Worm (Caenorhabditis elegans) whole organism, L2 larva: ENCODE data around the gene ttr-15.
A peak's percentile ranks its signal among the peaks of the same experiment; 100 is the strongest.

Source experiments
- R02D3.7 ChIP-seq: fragments of 150-350 bp; optimal IDR thresholded peaks from 2 replicates; lab custom pipeline; 2014; ENCODE audit warnings: missing biosample characterization, missing genetic modification characterization
- ZK546.5 ChIP-seq: sonication (generic microtip); optimal IDR thresholded peaks from 2 replicates; lab custom pipeline; 2017; ENCODE audit warnings: missing biosample characterization, missing genetic modification characterization
- ceh-82 ChIP-seq: fragments of 150-350 bp; optimal IDR thresholded peaks from 2 replicates; lab custom pipeline; 2014; ENCODE audit warnings: missing biosample characterization, missing genetic modification characterization
- egl-27 ChIP-seq: sonication (generic microtip); optimal IDR thresholded peaks from 3 replicates; lab custom pipeline; 2017; ENCODE audit warnings: missing biosample characterization, missing genetic modification reagents, missing genetic modification characterization
- elt-1 ChIP-seq: fragments of 150-350 bp; optimal IDR thresholded peaks from 2 replicates; lab custom pipeline; 2014; ENCODE audit warnings: missing biosample characterization, missing genetic modification characterization
- mab-5 ChIP-seq: fragments of 150-350 bp; optimal IDR thresholded peaks from 2 replicates; lab custom pipeline; 2014; ENCODE audit warnings: missing biosample characterization, missing genetic modification characterization
- nhr-129 ChIP-seq: fragments of 150-350 bp; optimal IDR thresholded peaks from 2 replicates; lab custom pipeline; 2014; ENCODE audit warnings: missing biosample characterization, missing genetic modification characterization
- skn-1 ChIP-seq: sonication (generic microtip); optimal IDR thresholded peaks from 2 replicates; lab custom pipeline; 2017; ENCODE audit warnings: missing biosample characterization, missing genetic modification characterization
- snpc-4 ChIP-seq: fragments of 150-350 bp; optimal IDR thresholded peaks from 2 replicates; lab custom pipeline; 2014; ENCODE audit warnings: missing biosample characterization, missing genetic modification characterization
- ztf-11 ChIP-seq: sonication (generic microtip); optimal IDR thresholded peaks from 2 replicates; lab custom pipeline; 2017; ENCODE audit warnings: missing biosample characterization, missing genetic modification characterization
- ztf-4 ChIP-seq: fragments of 150-350 bp; optimal IDR thresholded peaks from 2 replicates; lab custom pipeline; 2014; ENCODE audit warnings: missing biosample characterization, missing genetic modification characterization

- TF ChIP-seq nhr-129 = peak; percentile 63
- no peak for TF ChIP-seq skn-1 (tag; lab: Kevin White, UChicago)
- no peak for TF ChIP-seq R02D3.7
- peak; percentile 74 for TF ChIP-seq snpc-4 (tag; lab: Kevin White, UChicago)
- no peak for TF ChIP-seq egl-27 (tag; lab: Kevin White, UChicago)
- no peak for TF ChIP-seq ZK546.5 (tag; lab: Kevin White, UChicago)
- TF ChIP-seq ztf-4 (tag; lab: Kevin White, UChicago) = no peak
- TF ChIP-seq ceh-82 (tag; lab: Kevin White, UChicago) = no peak
- no peak for TF ChIP-seq ztf-11 (tag; lab: Kevin White, UChicago)
- peak; percentile 34 for TF ChIP-seq mab-5 (tag; lab: Kevin White, UChicago)
- TF ChIP-seq elt-1 = no peak
Observed at ce11 chrIII:10357598-10358186, 20.0 kb downstream of the ttr-15 start, which contains the start of gene umps-1.
